Worm (Caenorhabditis elegans) whole organism, L1 larva: ENCODE data around the gene C07B5.3.

Experiments used
- C04F5.9 ChIP-seq: sonication (generic microtip); optimal IDR thresholded peaks from 2 replicates; lab custom pipeline; 2016; ENCODE audit warnings: missing genetic modification characterization, missing compliant biosample characterization
- F16B12.6 ChIP-seq: fragments of 150-350 bp; optimal IDR thresholded peaks from 2 replicates; lab custom pipeline; 2014; ENCODE audit warnings: missing biosample characterization, missing genetic modification characterization
- Y116A8C.19 ChIP-seq: sonication (generic microtip); optimal IDR thresholded peaks from 2 replicates; lab custom pipeline; 2016; ENCODE audit warnings: missing compliant biosample characterization, missing genetic modification characterization, borderline replicate concordance
- blmp-1 ChIP-seq: fragments of 150-350 bp; optimal IDR thresholded peaks from 2 replicates; lab custom pipeline; 2014; ENCODE audit warnings: missing biosample characterization, missing genetic modification characterization
- ceh-82 ChIP-seq, 3 experiments: fragments of 150-350 bp in 1 of 3; sonication (generic microtip) in 2 of 3; optimal IDR thresholded peaks; 2 replicates each; lab custom pipeline; 2014 to 2017; ENCODE audit warnings: missing biosample characterization in 3 of 3, missing genetic modification characterization in 3 of 3
- ces-1 ChIP-seq: fragments of 150-350 bp; optimal IDR thresholded peaks from 2 replicates; lab custom pipeline; 2014; ENCODE audit warnings: missing biosample characterization, missing genetic modification reagents, missing genetic modification characterization
- dpl-1 ChIP-seq, 3 experiments: fragments of 150-350 bp in 2 of 3; sonication (generic microtip) in 1 of 3; optimal IDR thresholded peaks; 2 replicates each; lab custom pipeline; 2014 to 2017; ENCODE audit warnings: missing biosample characterization in 3 of 3, missing genetic modification characterization in 3 of 3, missing genetic modification reagents in 3 of 3
- dsc-1 ChIP-seq: sonication (generic microtip); optimal IDR thresholded peaks from 2 replicates; lab custom pipeline; 2016; ENCODE audit warnings: mild to moderate bottlenecking, missing genetic modification characterization, missing compliant biosample characterization
- efl-1 ChIP-seq, 4 experiments: fragments of 150-350 bp; optimal IDR thresholded peaks in 3 of 4; peaks in 1 of 4; 1 replicate in 1 of 4; 2 replicates in 3 of 4; lab custom pipeline; 2014; ENCODE audit warnings: missing biosample characterization in 2 of 4, missing genetic modification characterization in 2 of 4, missing genetic modification reagents in 2 of 4
- efl-3 ChIP-seq: fragments of 200-800 bp; sonication (Bioruptor generic); optimal IDR thresholded peaks from 2 replicates; lab custom pipeline; 2018; ENCODE audit warnings: mild to moderate bottlenecking, missing genetic modification characterization, missing compliant biosample characterization
- egl-27 ChIP-seq, 2 experiments: fragments of 150-350 bp in 1 of 2; sonication (generic microtip); optimal IDR thresholded peaks; 3 replicates each; lab custom pipeline; 2017 to 2018; ENCODE audit warnings: missing biosample characterization in 2 of 2, missing genetic modification characterization in 2 of 2, missing genetic modification reagents in 2 of 2
- elt-2 ChIP-seq: sonication (generic microtip); optimal IDR thresholded peaks from 2 replicates; lab custom pipeline; 2016; ENCODE audit warnings: missing genetic modification characterization, mild to moderate bottlenecking, inconsistent platforms, missing compliant biosample characterization, missing genetic modification reagents
- elt-3 ChIP-seq, 6 experiments: fragments of 150-350 bp in 1 of 6; sonication (generic microtip); optimal IDR thresholded peaks; 2 replicates each; lab custom pipeline; 2017 to 2018; ENCODE audit warnings: missing biosample characterization in 6 of 6, missing genetic modification characterization in 6 of 6, inconsistent platforms in 1 of 6
- ets-5 ChIP-seq: fragments of 200-800 bp; sonication (Bioruptor generic); IDR thresholded peaks from 2 replicates; pipeline ENCODE4 v1.3.6; 2022; ENCODE audit warnings: missing genetic modification characterization, missing compliant biosample characterization
- fkh-10 ChIP-seq: sonication (generic microtip); optimal IDR thresholded peaks from 2 replicates; lab custom pipeline; 2017; ENCODE audit warnings: missing biosample characterization, missing genetic modification reagents, missing genetic modification characterization
- fkh-8 ChIP-seq: sonication (generic microtip); optimal IDR thresholded peaks from 2 replicates; lab custom pipeline; 2016; ENCODE audit warnings: mild to moderate bottlenecking, missing genetic modification characterization, missing compliant biosample characterization
- hpl-2 ChIP-seq: fragments of 150-350 bp; optimal IDR thresholded peaks from 2 replicates; lab custom pipeline; 2014; ENCODE audit warnings: missing biosample characterization, missing genetic modification reagents, missing genetic modification characterization
- jun-1 ChIP-seq: fragments of 150-350 bp; optimal IDR thresholded peaks from 2 replicates; lab custom pipeline; 2014; ENCODE audit warnings: missing biosample characterization, missing genetic modification reagents, missing genetic modification characterization
- lin-13 ChIP-seq: fragments of 150-350 bp; optimal IDR thresholded peaks from 2 replicates; lab custom pipeline; 2014; ENCODE audit warnings: missing biosample characterization, missing genetic modification reagents, missing genetic modification characterization
- lin-14 ChIP-seq: fragments of 200-800 bp; sonication (Bioruptor generic); optimal IDR thresholded peaks from 2 replicates; lab custom pipeline; 2018; ENCODE audit warnings: mild to moderate bottlenecking, missing genetic modification characterization, moderate library complexity, missing compliant biosample characterization
- lin-35 ChIP-seq, 2 experiments: fragments of 150-350 bp; optimal IDR thresholded peaks; 2 replicates each; lab custom pipeline; 2014; ENCODE audit warnings: missing biosample characterization in 2 of 2, missing genetic modification characterization in 2 of 2, missing genetic modification reagents in 2 of 2
- lsy-2 ChIP-seq, 2 experiments: fragments of 150-350 bp; optimal IDR thresholded peaks; 2 replicates each; lab custom pipeline; 2014; ENCODE audit warnings: missing biosample characterization in 2 of 2, missing genetic modification characterization in 2 of 2
- mdl-1 ChIP-seq, 2 experiments: fragments of 150-350 bp; optimal IDR thresholded peaks; 2 replicates each; lab custom pipeline; 2014 to 2017; ENCODE audit warnings: missing biosample characterization in 2 of 2, missing genetic modification characterization in 2 of 2, inconsistent platforms in 1 of 2
- mep-1 ChIP-seq: fragments of 150-350 bp; optimal IDR thresholded peaks from 2 replicates; lab custom pipeline; 2014; ENCODE audit warnings: missing biosample characterization, missing genetic modification characterization
- nhr-11 ChIP-seq: fragments of 150-350 bp; optimal IDR thresholded peaks from 2 replicates; lab custom pipeline; 2014; ENCODE audit warnings: missing biosample characterization, missing genetic modification characterization
- nhr-12 ChIP-seq: sonication (generic microtip); optimal IDR thresholded peaks from 2 replicates; lab custom pipeline; 2017; ENCODE audit warnings: missing biosample characterization, missing genetic modification characterization
- nhr-19 ChIP-seq: fragments of 200-800 bp; sonication (Bioruptor generic); conservative IDR thresholded peaks from 2 replicates; pipeline ENCODE4 v1.3.6; 2022; ENCODE audit warnings: missing genetic modification characterization, missing compliant biosample characterization
- nhr-20 ChIP-seq: sonication (generic microtip); optimal IDR thresholded peaks from 2 replicates; lab custom pipeline; 2016; ENCODE audit warnings: mild to moderate bottlenecking, missing genetic modification characterization, missing compliant biosample characterization
- nhr-237 ChIP-seq: fragments of 150-350 bp; optimal IDR thresholded peaks from 2 replicates; lab custom pipeline; 2014; ENCODE audit warnings: missing biosample characterization, missing genetic modification characterization
- nhr-28 ChIP-seq: fragments of 150-350 bp; optimal IDR thresholded peaks from 2 replicates; lab custom pipeline; 2014; ENCODE audit warnings: missing biosample characterization, missing genetic modification characterization
- nhr-71 ChIP-seq: sonication (generic microtip); optimal IDR thresholded peaks from 2 replicates; lab custom pipeline; 2016; ENCODE audit warnings: mild to moderate bottlenecking, missing genetic modification characterization, moderate library complexity, missing compliant biosample characterization
- nhr-77 ChIP-seq: fragments of 150-350 bp; optimal IDR thresholded peaks from 2 replicates; lab custom pipeline; 2014; ENCODE audit warnings: missing biosample characterization, missing genetic modification characterization
- nhr-85 ChIP-seq: sonication (generic microtip); peaks from one replicate; lab custom pipeline; 2016; ENCODE audit warnings: missing genetic modification characterization, inconsistent platforms, missing compliant biosample characterization
- pax-3 ChIP-seq: fragments of 200-800 bp; sonication (Bioruptor generic); optimal IDR thresholded peaks from 2 replicates; lab custom pipeline; 2018; ENCODE audit warnings: mild to moderate bottlenecking, missing genetic modification characterization, moderate library complexity, missing compliant biosample characterization
- rnt-1 ChIP-seq: sonication (generic microtip); optimal IDR thresholded peaks from 2 replicates; lab custom pipeline; 2016; ENCODE audit warnings: mild to moderate bottlenecking, missing genetic modification characterization, moderate library complexity, missing compliant biosample characterization
- snu-23 ChIP-seq: sonication (generic microtip); optimal IDR thresholded peaks from 2 replicates; lab custom pipeline; 2016; ENCODE audit warnings: missing genetic modification characterization, missing compliant biosample characterization
- sox-4 ChIP-seq: sonication (generic microtip); optimal IDR thresholded peaks from 2 replicates; lab custom pipeline; 2016; ENCODE audit warnings: missing genetic modification characterization, missing compliant biosample characterization
- tbx-2 ChIP-seq: sonication (generic microtip); optimal IDR thresholded peaks from 2 replicates; lab custom pipeline; 2016; ENCODE audit warnings: missing genetic modification characterization, missing compliant biosample characterization
- unc-130 ChIP-seq: fragments of 150-350 bp; optimal IDR thresholded peaks from 2 replicates; lab custom pipeline; 2017; ENCODE audit warnings: missing biosample characterization, missing genetic modification characterization, inconsistent platforms
- unc-62 ChIP-seq: fragments of 150-350 bp; optimal IDR thresholded peaks from 2 replicates; lab custom pipeline; 2014; ENCODE audit warnings: missing biosample characterization, missing genetic modification reagents, missing genetic modification characterization
- unc-86 ChIP-seq: sonication (generic microtip); optimal IDR thresholded peaks from 2 replicates; lab custom pipeline; 2016; ENCODE audit warnings: missing genetic modification characterization, missing compliant biosample characterization
- vab-15 ChIP-seq: sonication (generic microtip); optimal IDR thresholded peaks from 2 replicates; lab custom pipeline; 2017; ENCODE audit warnings: missing genotype, mild to moderate bottlenecking, missing genetic modification characterization, missing compliant biosample characterization
- xbp-1 ChIP-seq: sonication (generic microtip); optimal IDR thresholded peaks from 2 replicates; lab custom pipeline; 2016; ENCODE audit warnings: missing genetic modification characterization, missing compliant biosample characterization
- zip-4 ChIP-seq: fragments of 200-800 bp; sonication (Bioruptor generic); optimal IDR thresholded peaks from 2 replicates; lab custom pipeline; 2018; ENCODE audit warnings: mild to moderate bottlenecking, missing genetic modification characterization, moderate library complexity, missing compliant biosample characterization
- ztf-11 ChIP-seq, 2 experiments: sonication (generic microtip); optimal IDR thresholded peaks; 2 replicates each; lab custom pipeline; 2016 to 2017; ENCODE audit warnings: missing genetic modification characterization in 2 of 2, missing biosample characterization in 1 of 2, missing compliant biosample characterization in 1 of 2

The C07B5.3 gene

DNA sequence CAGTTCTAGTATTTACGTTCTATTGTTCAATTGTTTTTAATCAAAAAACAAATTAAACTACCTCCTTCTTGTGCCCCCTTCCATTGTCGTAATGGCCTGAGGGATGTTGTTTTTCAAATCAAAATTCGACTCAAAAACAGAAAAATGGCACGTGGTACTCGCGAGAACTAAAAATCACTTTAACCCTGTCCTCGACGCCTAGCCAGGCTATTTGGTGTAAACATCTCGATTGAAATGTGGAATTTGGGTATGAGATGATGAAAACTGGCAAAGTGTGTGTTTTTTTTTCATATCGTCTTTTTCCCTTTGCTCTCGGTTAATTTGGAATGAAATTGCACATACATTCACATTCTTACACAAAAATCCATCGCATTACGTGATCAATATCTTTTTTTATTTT, 23.6 kb upstream of the C07B5.3 start (continued):
- no peak for TF ChIP-seq lin-13
- no peak for TF ChIP-seq elt-3 (tag; optimal IDR thresholded peaks at IDR 0.05; lab: Kevin White, UChicago)
- peak; percentile 39 for TF ChIP-seq lin-14 (GFP tag; lab: Kevin White, UChicago)
- no peak for TF ChIP-seq pax-3 (tag; lab: Kevin White, UChicago)
- no peak for TF ChIP-seq xbp-1
- TF ChIP-seq unc-62 = no peak
- no peak for TF ChIP-seq C04F5.9
- TF ChIP-seq egl-27 (tag; optimal IDR thresholded peaks at IDR 0.05; lab: Kevin White, UChicago) = no peak
- TF ChIP-seq fkh-10 (GFP tag; lab: Kevin White, UChicago) = no peak
- no peak for TF ChIP-seq lsy-2 (tag; optimal IDR thresholded peaks at IDR 0.05; lab: Kevin White, UChicago)
- TF ChIP-seq ceh-82 (tag; optimal IDR thresholded peaks at IDR 0.05; lab: Kevin White, UChicago) = no peak
- TF ChIP-seq rnt-1 (tag; lab: Kevin White, UChicago) = no peak
- no peak for TF ChIP-seq dsc-1 (tag; lab: Kevin White, UChicago)
- TF ChIP-seq fkh-8 = no peak

ce11 chrX:9544405-9544804, 21.4 kb upstream of the C07B5.3 start:
- TF ChIP-seq lin-14 (GFP tag; lab: Kevin White, UChicago) = peak; percentile 55
- TF ChIP-seq nhr-12 = no peak
- TF ChIP-seq jun-1 (tag; lab: Kevin White, UChicago) = no peak
- peak; percentile 5 for TF ChIP-seq snu-23 (GFP tag; lab: Kevin White, UChicago)
- TF ChIP-seq nhr-28 = no peak
- peak; percentile 17 for TF ChIP-seq nhr-20 (tag; lab: Kevin White, UChicago)
- peak in 1 of 6 experiments; percentile 24 for TF ChIP-seq elt-3 (tag; optimal IDR thresholded peaks at IDR 0.05; lab: Kevin White, UChicago)
- no peak for TF ChIP-seq ztf-11 (tag; optimal IDR thresholded peaks at IDR 0.05; lab: Kevin White, UChicago)
- TF ChIP-seq zip-4 = no peak
- no peak for TF ChIP-seq fkh-8
- no peak for TF ChIP-seq unc-62
- peak; percentile 38 for TF ChIP-seq mep-1
- TF ChIP-seq tbx-2 (tag; lab: Kevin White, UChicago) = peak; percentile 21
- TF ChIP-seq unc-86 (tag; lab: Kevin White, UChicago) = no peak
- peak; percentile 47 for TF ChIP-seq unc-130 (tag; lab: Kevin White, UChicago)
- peak; percentile 44 for TF ChIP-seq nhr-71 (tag; lab: Kevin White, UChicago)
- TF ChIP-seq efl-1 (optimal IDR thresholded peaks at IDR 0.05; lab: Kevin White, UChicago) = no peak
- peak in 1 of 2 experiments; percentile 56 for TF ChIP-seq efl-1 (GFP tag; optimal IDR thresholded peaks at IDR 0.05 in 1 of 2; lab: Kevin White, UChicago)
- TF ChIP-seq lsy-2 (tag; optimal IDR thresholded peaks at IDR 0.05; lab: Kevin White, UChicago) = peak in 1 of 2 experiments; percentile 40
- TF ChIP-seq nhr-237 (tag; lab: Kevin White, UChicago) = no peak
- no peak for TF ChIP-seq nhr-11

DNA sequence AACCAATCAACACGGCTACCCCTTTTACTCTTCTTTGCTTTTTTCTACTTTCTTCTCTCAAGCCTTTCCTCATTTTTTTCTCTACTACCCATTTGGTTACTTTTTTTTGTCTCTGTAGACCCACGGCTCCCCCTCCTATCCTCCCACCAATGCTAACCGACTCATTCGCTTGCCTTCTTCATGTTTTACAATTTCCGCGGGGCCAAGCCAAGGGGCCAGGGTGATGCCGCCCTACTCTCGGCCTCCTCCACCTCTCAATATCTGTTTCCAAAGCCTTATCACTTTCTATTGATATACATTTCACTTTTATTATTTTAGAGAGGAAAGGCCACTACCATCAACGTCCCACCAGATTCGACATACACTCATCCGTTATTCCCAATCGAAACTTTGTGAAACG, 20.3 kb upstream of the C07B5.3 start, which contains the start of gene F49E2.5:
F49E2.5 (plus strand) TSS at position 301 of the 400 bp plus-strand sequence.
- TF ChIP-seq dpl-1 (GFP tag; optimal IDR thresholded peaks at IDR 0.05; lab: Kevin White, UChicago) (no peak), blmp-1 (tag; lab: Kevin White, UChicago) (peak; percentile 41), lin-14 (GFP tag; lab: Kevin White, UChicago) (peak; percentile 17)

- TF ChIP-seq ets-5 (GFP tag; lab: Robert Waterston, UW) = no peak
- TF ChIP-seq Y116A8C.19 = no peak
- peak; percentile 16 for TF ChIP-seq jun-1 (tag; lab: Kevin White, UChicago)
- no peak for TF ChIP-seq efl-1 (optimal IDR thresholded peaks at IDR 0.05; lab: Kevin White, UChicago)
- TF ChIP-seq efl-1 (GFP tag; optimal IDR thresholded peaks at IDR 0.05 in 1 of 2; lab: Kevin White, UChicago) = peak in 1 of 2 experiments; percentile 70
- TF ChIP-seq nhr-77 = no peak
- TF ChIP-seq sox-4 (tag; lab: Kevin White, UChicago) = no peak
- no peak for TF ChIP-seq F16B12.6 (tag; lab: Kevin White, UChicago)
- TF ChIP-seq ces-1 = no peak
- TF ChIP-seq nhr-19 = no peak
- no peak for TF ChIP-seq efl-3
- peak; percentile 56 for TF ChIP-seq nhr-71 (tag; lab: Kevin White, UChicago)
- TF ChIP-seq blmp-1 (tag; lab: Kevin White, UChicago) = peak; percentile 16
- TF ChIP-seq hpl-2 (GFP tag; lab: Kevin White, UChicago) = peak; percentile 11
- TF ChIP-seq nhr-85 (tag; lab: Kevin White, UChicago) = peak; percentile 81
- peak in 1 of 2 experiments; percentile 11 for TF ChIP-seq lsy-2 (tag; optimal IDR thresholded peaks at IDR 0.05; lab: Kevin White, UChicago)
- TF ChIP-seq lin-35 (GFP tag; optimal IDR thresholded peaks at IDR 0.05; lab: Kevin White, UChicago) = peak in 1 of 2 experiments; percentile 71
- TF ChIP-seq elt-2 = peak; percentile 94
- TF ChIP-seq ceh-82 (tag; optimal IDR thresholded peaks at IDR 0.05; lab: Kevin White, UChicago) = no peak
- no peak for TF ChIP-seq nhr-12
- no peak for TF ChIP-seq dpl-1 (GFP tag; optimal IDR thresholded peaks at IDR 0.05; lab: Kevin White, UChicago)
- TF ChIP-seq mdl-1 (tag; optimal IDR thresholded peaks at IDR 0.05; lab: Kevin White, UChicago) = peak in 1 of 2 experiments; percentile 70
- peak; percentile 36 for TF ChIP-seq snu-23 (GFP tag; lab: Kevin White, UChicago)
- TF ChIP-seq vab-15 = no peak
These were observed 17.4 kb upstream of the C07B5.3 start for ce11 chrX:9540464-9540863.
